Fruit fly (Drosophila melanogaster) whole organism, adult: Measurements from ENCODE around the gene CG9641.

Source experiments
- CG11617 ChIP-seq: fragments of 200-800 bp; sonication (Bioruptor generic); optimal IDR thresholded peaks from 2 replicates; lab custom pipeline; 2017; ENCODE audit warnings: mild to moderate bottlenecking, missing biosample characterization, missing genetic modification reagents, missing genetic modification characterization
- CG12768 ChIP-seq: fragments of 200-800 bp; sonication (Bioruptor generic); optimal IDR thresholded peaks from 2 replicates; lab custom pipeline; 2017; ENCODE audit warnings: missing biosample characterization, missing genetic modification characterization, mild to moderate bottlenecking, moderate library complexity, missing genetic modification reagents
- CG14711 ChIP-seq: fragments of 200-800 bp; sonication (Bioruptor generic); optimal IDR thresholded peaks from 2 replicates; lab custom pipeline; 2018; ENCODE audit warnings: missing biosample characterization, mild to moderate bottlenecking, missing genetic modification characterization, moderate library complexity
- CG1620 ChIP-seq: fragments of 200-800 bp; sonication (Bioruptor generic); optimal IDR thresholded peaks from 2 replicates; lab custom pipeline; 2016; ENCODE audit warnings: missing biosample characterization, missing genetic modification characterization
- CG33017 ChIP-seq: fragments of 200-800 bp; sonication (Bioruptor generic); optimal IDR thresholded peaks from 2 replicates; lab custom pipeline; 2018; ENCODE audit warnings: missing biosample characterization, mild to moderate bottlenecking, missing genetic modification characterization, moderate library complexity
- CG5204 ChIP-seq: fragments of 200-800 bp; sonication (Bioruptor generic); optimal IDR thresholded peaks from 2 replicates; lab custom pipeline; 2016; ENCODE audit warnings: missing biosample characterization, missing genetic modification characterization
- CG7045 ChIP-seq: fragments of 200-800 bp; sonication (Bioruptor generic); optimal IDR thresholded peaks from 2 replicates; lab custom pipeline; 2017; ENCODE audit warnings: missing biosample characterization, mild to moderate bottlenecking, missing genetic modification characterization
- CG7101 ChIP-seq: fragments of 200-800 bp; sonication (Bioruptor generic); optimal IDR thresholded peaks from 2 replicates; lab custom pipeline; 2018; ENCODE audit warnings: missing biosample characterization, mild to moderate bottlenecking, missing genetic modification characterization, moderate library complexity
- Clk ChIP-seq: fragments of 200-800 bp; sonication (Bioruptor generic); optimal IDR thresholded peaks from 2 replicates; lab custom pipeline; 2017; ENCODE audit warnings: missing biosample characterization, missing genetic modification characterization
- Crg-1 ChIP-seq: fragments of 200-800 bp; sonication (Bioruptor generic); optimal IDR thresholded peaks from 2 replicates; lab custom pipeline; 2016; ENCODE audit warnings: missing biosample characterization, missing genetic modification characterization
- Hr96 ChIP-seq: fragments of 200-800 bp; sonication (Bioruptor generic); optimal IDR thresholded peaks from 2 replicates; lab custom pipeline; 2016; ENCODE audit warnings: missing biosample characterization, missing genetic modification characterization
- Mnt ChIP-seq: fragments of 200-800 bp; sonication (Bioruptor generic); optimal IDR thresholded peaks from 2 replicates; lab custom pipeline; 2016; ENCODE audit warnings: missing biosample characterization, mild to moderate bottlenecking, missing genetic modification characterization
- bab1 ChIP-seq: fragments of 200-800 bp; sonication (Bioruptor generic); optimal IDR thresholded peaks from 3 replicates; lab custom pipeline; 2019; ENCODE audit warnings: missing biosample characterization, mild to moderate bottlenecking, missing genetic modification characterization, moderate library complexity
- cic ChIP-seq: fragments of 200-800 bp; sonication (Bioruptor generic); optimal IDR thresholded peaks from 2 replicates; lab custom pipeline; 2017; ENCODE audit warnings: missing biosample characterization, mild to moderate bottlenecking, missing genetic modification characterization, moderate library complexity
- cnc ChIP-seq, 2 experiments: fragments of >200 bp; optimal IDR thresholded peaks; 2 replicates each; lab custom pipeline; 2017
- kay ChIP-seq: fragments of 200-800 bp; sonication (Bioruptor generic); peaks from one replicate; lab custom pipeline; 2016; ENCODE audit warnings: missing biosample characterization, missing genetic modification characterization, borderline replicate concordance
- ovo ChIP-seq: fragments of 200-800 bp; sonication (Bioruptor generic); optimal IDR thresholded peaks from 2 replicates; lab custom pipeline; 2016; ENCODE audit warnings: missing biosample characterization, missing genetic modification characterization
- pad ChIP-seq: fragments of 200-800 bp; sonication (Bioruptor generic); optimal IDR thresholded peaks from 3 replicates; lab custom pipeline; 2017; ENCODE audit warnings: missing biosample characterization, missing genetic modification characterization, mild to moderate bottlenecking, moderate library complexity, missing genetic modification reagents
- tj ChIP-seq: fragments of 200-800 bp; sonication (Bioruptor generic); optimal IDR thresholded peaks from 3 replicates; lab custom pipeline; 2017; ENCODE audit warnings: missing biosample characterization, mild to moderate bottlenecking, missing genetic modification characterization, moderate library complexity
- toe ChIP-seq: fragments of 200-800 bp; sonication (Bioruptor generic); optimal IDR thresholded peaks from 2 replicates; lab custom pipeline; 2016; ENCODE audit warnings: missing biosample characterization, missing genetic modification characterization

Gene CG9641

dm6 chr2L:2999609-3000008 lies 22.9 kb upstream of the CG9641 start:
- no peak for TF ChIP-seq CG14711 (tag; lab: Kevin White, UChicago)
- TF ChIP-seq Hr96 (GFP tag; lab: Kevin White, UChicago) = no peak
- TF ChIP-seq Mnt (GFP tag; lab: Kevin White, UChicago) = no peak
- TF ChIP-seq Clk (GFP tag; lab: Kevin White, UChicago) = no peak
- no peak for TF ChIP-seq bab1
- TF ChIP-seq CG33017 (tag; lab: Kevin White, UChicago) = no peak
- TF ChIP-seq CG11617 (GFP tag; lab: Kevin White, UChicago) = no peak
- TF ChIP-seq pad (GFP tag; lab: Kevin White, UChicago) = no peak
- no peak for TF ChIP-seq CG5204 (GFP tag; lab: Kevin White, UChicago)
- TF ChIP-seq CG7045 = no peak
- no peak for TF ChIP-seq CG12768
- no peak for TF ChIP-seq CG1620
- no peak for TF ChIP-seq Crg-1 (GFP tag; lab: Kevin White, UChicago)
- no peak for TF ChIP-seq toe (GFP tag; lab: Kevin White, UChicago)
- TF ChIP-seq CG7101 = no peak
- no peak for TF ChIP-seq kay (GFP tag; lab: Kevin White, UChicago)
- no peak for TF ChIP-seq cic (GFP tag; lab: Kevin White, UChicago)
- no peak for TF ChIP-seq tj
- TF ChIP-seq ovo (GFP tag; lab: Kevin White, UChicago) = no peak
- TF ChIP-seq cnc (optimal IDR thresholded peaks at IDR 0.05; lab: Kevin White, UChicago) = no peak

- peak; percentile 61 for TF ChIP-seq tj
- no peak for TF ChIP-seq CG5204 (GFP tag; lab: Kevin White, UChicago)
- TF ChIP-seq bab1 = peak; percentile 19
These were observed 22.5 kb upstream of the CG9641 start, which contains the start of gene Ccdc85 for dm6 chr2L:2999113-2999512. TSS of gene Ccdc85 (plus strand) at chr2L:2999286.

- TF ChIP-seq CG5204 (GFP tag; lab: Kevin White, UChicago) (no peak), ovo (GFP tag; lab: Kevin White, UChicago) (no peak), Mnt (GFP tag; lab: Kevin White, UChicago) (no peak), CG7045 (no peak), cnc (optimal IDR thresholded peaks at IDR 0.05; lab: Kevin White, UChicago) (no peak), Clk (GFP tag; lab: Kevin White, UChicago) (no peak), cic (GFP tag; lab: Kevin White, UChicago) (no peak), tj (no peak), CG33017 (tag; lab: Kevin White, UChicago) (no peak), CG7101 (no peak), CG12768 (no peak), CG11617 (GFP tag; lab: Kevin White, UChicago) (no peak), Hr96 (GFP tag; lab: Kevin White, UChicago) (no peak)
These were observed 17.0 kb upstream of the CG9641 start for dm6 chr2L:2993702-2994101.

- TF ChIP-seq Clk (GFP tag; lab: Kevin White, UChicago) (no peak), Mnt (GFP tag; lab: Kevin White, UChicago) (peak; percentile 25), CG12768 (peak; percentile 58)
These were observed 16.6 kb upstream of the CG9641 start for dm6 chr2L:2993236-2993635.

dm6 chr2L:2992664-2993174 lies 16.1 kb upstream of the CG9641 start, which contains the start of the genes okr and CG3558:
TSS of gene okr (minus strand) at chr2L:2992759.
TSS of gene CG3558 (plus strand) at chr2L:2992870.
- TF ChIP-seq bab1 = peak; percentile 42
- TF ChIP-seq CG12768 = no peak
- no peak for TF ChIP-seq kay (GFP tag; lab: Kevin White, UChicago)

dm6 chr2L:2987681-2988381 lies 11.2 kb upstream of the CG9641 start, which contains the start of the genes Chd1 and Bem46:
TSS of gene Chd1 (minus strand) at chr2L:2987723.
TSS of gene Bem46 (plus strand) at chr2L:2988116.
- TF ChIP-seq pad (GFP tag; lab: Kevin White, UChicago) (peak; percentile 73), CG14711 (tag; lab: Kevin White, UChicago) (peak; percentile 80), CG7101 (peak; percentile 90), cic (GFP tag; lab: Kevin White, UChicago) (peak; percentile 56), Clk (GFP tag; lab: Kevin White, UChicago) (peak; percentile 77), ovo (GFP tag; lab: Kevin White, UChicago) (peak; percentile 77), CG33017 (tag; lab: Kevin White, UChicago) (peak; percentile 82), CG12768 (peak; percentile 87), toe (GFP tag; lab: Kevin White, UChicago) (no peak), kay (GFP tag; lab: Kevin White, UChicago) (no peak), CG5204 (GFP tag; lab: Kevin White, UChicago) (no peak), CG1620 (peak; percentile 81), Crg-1 (GFP tag; lab: Kevin White, UChicago) (peak; percentile 79), Mnt (GFP tag; lab: Kevin White, UChicago) (peak; percentile 82), CG11617 (GFP tag; lab: Kevin White, UChicago) (peak; percentile 92), cnc (optimal IDR thresholded peaks at IDR 0.05; lab: Kevin White, UChicago) (no peak), bab1 (peak; percentile 65), CG7045 (peak; percentile 85), tj (peak; percentile 80), Hr96 (GFP tag; lab: Kevin White, UChicago) (no peak)
